Fruit fly (Drosophila melanogaster) whole organism, embryonic: ENCODE results near the gene Drsl5.
A peak's percentile ranks its signal among the peaks of the same experiment; 100 is the strongest.

Source experiments
- Aef1 ChIP-seq: fragments of 200-800 bp; sonication (Bioruptor generic); IDR thresholded peaks from 3 replicates; pipeline ENCODE4 v1.3.6; 2022; ENCODE audit warnings: missing biosample characterization, missing genetic modification characterization
- Antp ChIP-seq: fragments of 200-800 bp; sonication (Bioruptor generic); optimal IDR thresholded peaks from 3 replicates; lab custom pipeline; 2016; ENCODE audit warnings: missing biosample characterization, missing genetic modification characterization
- Asciz ChIP-seq: fragments of 200-800 bp; sonication (Bioruptor generic); optimal IDR thresholded peaks from 2 replicates; lab custom pipeline; 2017; ENCODE audit warnings: missing biosample characterization, mild to moderate bottlenecking, missing genetic modification characterization, missing genetic modification reagents
- Awh ChIP-seq: fragments of 200-800 bp; sonication (Bioruptor generic); IDR thresholded peaks from 2 replicates; pipeline ENCODE4, ENCODE4 v1.3.6; 2022; ENCODE audit warnings: missing biosample characterization, missing genetic modification characterization
- Blimp-1 ChIP-seq: fragments of 200-800 bp; sonication (Bioruptor generic); optimal IDR thresholded peaks from 3 replicates; lab custom pipeline; 2018; ENCODE audit warnings: missing biosample characterization, missing genetic modification characterization, mild to moderate bottlenecking, moderate library complexity, missing genetic modification reagents
- BtbVII ChIP-seq: fragments of 200-800 bp; sonication (Bioruptor generic); optimal IDR thresholded peaks from 3 replicates; lab custom pipeline; 2017; ENCODE audit warnings: missing biosample characterization, mild to moderate bottlenecking, missing genetic modification characterization
- CG10462 ChIP-seq: fragments of 200-800 bp; sonication (Bioruptor generic); optimal IDR thresholded peaks from 2 replicates; lab custom pipeline; 2016; ENCODE audit warnings: missing biosample characterization, missing genetic modification characterization
- CG11560 ChIP-seq: fragments of 200-800 bp; sonication (Bioruptor generic); IDR thresholded peaks from 3 replicates; pipeline ENCODE4 v1.3.6; 2022; ENCODE audit warnings: missing biosample characterization, missing genetic modification characterization
- CG12104 ChIP-seq: fragments of 200-800 bp; sonication (Bioruptor generic); optimal IDR thresholded peaks from 3 replicates; lab custom pipeline; 2016; ENCODE audit warnings: missing biosample characterization, missing genetic modification characterization
- CG12942 ChIP-seq: fragments of 200-800 bp; sonication (Bioruptor generic); optimal IDR thresholded peaks from 3 replicates; lab custom pipeline; 2016; ENCODE audit warnings: missing biosample characterization, missing genetic modification characterization
- CG13624 ChIP-seq: fragments of 200-800 bp; sonication (Bioruptor generic); optimal IDR thresholded peaks from 2 replicates; lab custom pipeline; 2016; ENCODE audit warnings: missing biosample characterization, missing genetic modification characterization
- CG15696 ChIP-seq: fragments of 200-800 bp; sonication (Bioruptor generic); optimal IDR thresholded peaks from 2 replicates; lab custom pipeline; 2019; ENCODE audit warnings: missing biosample characterization, mild to moderate bottlenecking, missing genetic modification characterization, moderate library complexity
- CG16813 ChIP-seq: fragments of 200-800 bp; sonication (Bioruptor generic); IDR thresholded peaks from 3 replicates; pipeline ENCODE4 v1.3.6; 2022; ENCODE audit warnings: missing biosample characterization, missing genetic modification characterization; ENCODE audit not compliant: partially characterized antibody
- CG1832 ChIP-seq: fragments of 200-800 bp; sonication (Bioruptor generic); optimal IDR thresholded peaks from 2 replicates; lab custom pipeline; 2017; ENCODE audit warnings: missing biosample characterization, mild to moderate bottlenecking, missing genetic modification characterization, inconsistent platforms
- CG2116 ChIP-seq: fragments of 200-800 bp; sonication (Bioruptor generic); optimal IDR thresholded peaks from 3 replicates; lab custom pipeline; 2018; ENCODE audit warnings: missing biosample characterization, mild to moderate bottlenecking, missing genetic modification characterization
- CG3065 ChIP-seq: fragments of 200-800 bp; sonication (Bioruptor generic); optimal IDR thresholded peaks from 2 replicates; lab custom pipeline; 2016; ENCODE audit warnings: missing biosample characterization, missing genetic modification characterization
- CG3163 ChIP-seq: fragments of 200-800 bp; sonication (Bioruptor generic); optimal IDR thresholded peaks from 3 replicates; lab custom pipeline; 2016; ENCODE audit warnings: missing biosample characterization, missing genetic modification characterization
- CG3407 ChIP-seq: fragments of 200-800 bp; sonication (Bioruptor generic); optimal IDR thresholded peaks from 2 replicates; lab custom pipeline; 2018; ENCODE audit warnings: missing biosample characterization, mild to moderate bottlenecking, missing genetic modification characterization
- CG3995 ChIP-seq: fragments of 200-800 bp; sonication (Bioruptor generic); optimal IDR thresholded peaks from 3 replicates; lab custom pipeline; 2016; ENCODE audit warnings: missing biosample characterization, missing genetic modification characterization
- CG7928 ChIP-seq: fragments of 200-800 bp; sonication (Bioruptor generic); optimal IDR thresholded peaks from 2 replicates; lab custom pipeline; 2017; ENCODE audit warnings: missing biosample characterization, mild to moderate bottlenecking, missing genetic modification characterization
- CG8359 ChIP-seq: fragments of 200-800 bp; sonication (Bioruptor generic); optimal IDR thresholded peaks from 2 replicates; lab custom pipeline; 2017; ENCODE audit warnings: missing biosample characterization, mild to moderate bottlenecking, missing genetic modification characterization, borderline replicate concordance
- CG9876 ChIP-seq: fragments of 200-800 bp; sonication (Bioruptor generic); optimal IDR thresholded peaks from 2 replicates; lab custom pipeline; 2016; ENCODE audit warnings: missing biosample characterization, missing genetic modification characterization
- CkIIα-i1 ChIP-seq: fragments of 200-800 bp; sonication (Bioruptor generic); IDR thresholded peaks from 2 replicates; pipeline ENCODE4 v1.3.6; 2022; ENCODE audit warnings: missing biosample characterization, missing genetic modification characterization
- Hmr ChIP-seq: fragments of 200-800 bp; sonication (Bioruptor generic); optimal IDR thresholded peaks from 3 replicates; lab custom pipeline; 2017; ENCODE audit warnings: mild to moderate bottlenecking, missing biosample characterization, missing genetic modification reagents, missing genetic modification characterization
- Nf-YB ChIP-seq: fragments of 200-800 bp; sonication (Bioruptor generic); optimal IDR thresholded peaks from 3 replicates; lab custom pipeline; 2019; ENCODE audit warnings: missing biosample characterization, mild to moderate bottlenecking, missing genetic modification characterization, moderate library complexity
- Oli ChIP-seq: fragments of 200-800 bp; sonication (Bioruptor generic); optimal IDR thresholded peaks from 2 replicates; lab custom pipeline; 2018; ENCODE audit warnings: missing biosample characterization, mild to moderate bottlenecking, missing genetic modification characterization, moderate library complexity
- corto ChIP-seq: fragments of 200-800 bp; sonication (Bioruptor generic); optimal IDR thresholded peaks from 2 replicates; lab custom pipeline; 2016; ENCODE audit warnings: missing biosample characterization, mild to moderate bottlenecking, missing genetic modification characterization, moderate library complexity
- crp ChIP-seq, 2 experiments: fragments of 200-800 bp; sonication (Bioruptor generic); optimal IDR thresholded peaks; 2 replicates in 1 of 2; 3 replicates in 1 of 2; lab custom pipeline; 2017; ENCODE audit warnings: missing biosample characterization in 2 of 2, missing genetic modification characterization in 2 of 2, mild to moderate bottlenecking in 1 of 2, moderate library complexity in 1 of 2
- dmrt99B ChIP-seq: fragments of 200-800 bp; sonication (Bioruptor generic); optimal IDR thresholded peaks from 2 replicates; lab custom pipeline; 2018; ENCODE audit warnings: missing biosample characterization, mild to moderate bottlenecking, missing genetic modification characterization, moderate library complexity
- ewg ChIP-seq: fragments of 200-800 bp; sonication (Bioruptor generic); optimal IDR thresholded peaks from 3 replicates; lab custom pipeline; 2017; ENCODE audit warnings: mild to moderate bottlenecking, missing biosample characterization, missing genetic modification reagents, missing genetic modification characterization
- h ChIP-seq: fragments of >200 bp; optimal IDR thresholded peaks from 2 replicates; lab custom pipeline; 2017
- hkb ChIP-seq, 2 experiments: fragments of 200-800 bp in 1 of 2; fragments of >200 bp in 1 of 2; sonication (Bioruptor generic) in 1 of 2; IDR thresholded peaks in 1 of 2; optimal IDR thresholded peaks in 1 of 2; 2 replicates each; pipeline versions ENCODE4 v1.3.6 to Lab custom; 2017 to 2022; ENCODE audit warnings: missing biosample characterization in 1 of 2, missing genetic modification characterization in 1 of 2
- ken ChIP-seq: fragments of 200-800 bp; sonication (Bioruptor generic); IDR thresholded peaks from 3 replicates; pipeline ENCODE4 v1.3.6; 2022; ENCODE audit warnings: missing biosample characterization, missing genetic modification characterization
- lilli ChIP-seq: fragments of 200-800 bp; sonication (Bioruptor generic); optimal IDR thresholded peaks from 3 replicates; lab custom pipeline; 2016; ENCODE audit warnings: missing biosample characterization, missing genetic modification characterization
- mld ChIP-seq: fragments of 200-800 bp; sonication (Bioruptor generic); IDR thresholded peaks from 3 replicates; pipeline ENCODE4 v1.3.6; 2022; ENCODE audit warnings: missing biosample characterization, missing genetic modification characterization; ENCODE audit not compliant: partially characterized antibody
- nerfin-1 ChIP-seq: fragments of 200-800 bp; sonication (Bioruptor generic); optimal IDR thresholded peaks from 3 replicates; lab custom pipeline; 2019; ENCODE audit warnings: missing biosample characterization, mild to moderate bottlenecking, missing genetic modification characterization, moderate library complexity
- nom ChIP-seq: fragments of 200-800 bp; sonication (Bioruptor generic); optimal IDR thresholded peaks from 2 replicates; lab custom pipeline; 2017; ENCODE audit warnings: missing biosample characterization, missing genetic modification characterization, mild to moderate bottlenecking, moderate library complexity, missing genetic modification reagents
- p53 ChIP-seq: fragments of 200-800 bp; sonication (Bioruptor generic); optimal IDR thresholded peaks from 2 replicates; lab custom pipeline; 2016; ENCODE audit warnings: missing biosample characterization, missing genetic modification characterization
- pan ChIP-seq, 4 experiments: fragments of >200 bp in 3 of 4; fragments of 200-800 bp in 1 of 4; sonication (Bioruptor generic) in 1 of 4; optimal IDR thresholded peaks in 3 of 4; IDR thresholded peaks in 1 of 4; 2 replicates each; pipeline versions ENCODE4 v1.3.6 to Lab custom; 2017 to 2022; ENCODE audit warnings: missing biosample characterization in 2 of 4, missing genetic modification characterization in 2 of 4, mixed read lengths in 1 of 4
- pb ChIP-seq: fragments of 200-800 bp; sonication (Bioruptor generic); optimal IDR thresholded peaks from 3 replicates; lab custom pipeline; 2016; ENCODE audit warnings: missing biosample characterization, missing genetic modification characterization
- phol ChIP-seq: fragments of 200-800 bp; sonication (Bioruptor generic); optimal IDR thresholded peaks from 3 replicates; lab custom pipeline; 2018; ENCODE audit warnings: missing biosample characterization, mild to moderate bottlenecking, missing genetic modification characterization, moderate library complexity
- rib ChIP-seq: fragments of 200-800 bp; sonication (Bioruptor generic); IDR thresholded peaks from 2 replicates; pipeline ENCODE4 v1.3.6; 2022; ENCODE audit warnings: missing biosample characterization, missing genetic modification characterization
- row ChIP-seq: fragments of 200-800 bp; sonication (Bioruptor generic); IDR thresholded peaks from 3 replicates; pipeline ENCODE4 v1.3.6; 2022; ENCODE audit warnings: missing biosample characterization, missing genetic modification characterization
- shn ChIP-seq: fragments of 200-800 bp; sonication (Bioruptor generic); optimal IDR thresholded peaks from 3 replicates; lab custom pipeline; 2016; ENCODE audit warnings: missing biosample characterization, missing genetic modification characterization
- slbo ChIP-seq: fragments of 200-800 bp; sonication (Bioruptor generic); IDR thresholded peaks from 2 replicates; pipeline ENCODE4 v1.3.6; 2022; ENCODE audit warnings: missing biosample characterization, missing genetic modification characterization
- ssp ChIP-seq: fragments of 200-800 bp; sonication (Bioruptor generic); IDR thresholded peaks from 2 replicates; pipeline ENCODE4 v1.3.6; 2022; ENCODE audit warnings: missing biosample characterization, missing genetic modification characterization
- stwl ChIP-seq: fragments of 200-800 bp; sonication (Bioruptor generic); optimal IDR thresholded peaks from 3 replicates; lab custom pipeline; 2018; ENCODE audit warnings: missing biosample characterization, mild to moderate bottlenecking, missing genetic modification characterization, moderate library complexity
- zen ChIP-seq: fragments of 200-800 bp; sonication (Bioruptor generic); optimal IDR thresholded peaks from 3 replicates; lab custom pipeline; 2018; ENCODE audit warnings: missing biosample characterization, mild to moderate bottlenecking, missing genetic modification characterization, moderate library complexity

The Drsl5 gene

dm6 chr3L:3301171-3301738 is 15.3 kb upstream of the Drsl5 start (continued):
- TF ChIP-seq CG3407 (GFP tag; lab: Kevin White, UChicago), result peak; percentile 85
- no peak for TF ChIP-seq pan (optimal IDR thresholded peaks at IDR 0.05; lab: Kevin White, UChicago)
- peak in 1 of 2 experiments; percentile 92 for TF ChIP-seq pan (GFP tag; optimal IDR thresholded peaks at IDR 0.05 in 1 of 2, IDR thresholded peaks at IDR 0.05 in 1 of 2)
- peak; percentile 74 for TF ChIP-seq ssp
- peak; percentile 91 for TF ChIP-seq Asciz (GFP tag; lab: Kevin White, UChicago)
- TF ChIP-seq Antp (GFP tag; lab: Kevin White, UChicago), result peak; percentile 82
- TF ChIP-seq CG9876 (GFP tag; lab: Kevin White, UChicago), result peak; percentile 77
- peak; percentile 89 for TF ChIP-seq Awh (GFP tag; lab: Robert Waterston, UW)
- peak; percentile 69 for TF ChIP-seq CG3065
- TF ChIP-seq nom (GFP tag; lab: Kevin White, UChicago), result no peak
- TF ChIP-seq CG10462, result peak; percentile 89
- TF ChIP-seq nerfin-1 (tag; lab: Kevin White, UChicago), result peak; percentile 87
- peak; percentile 91 for TF ChIP-seq CG13624 (GFP tag; lab: Kevin White, UChicago)
- TF ChIP-seq BtbVII, result peak; percentile 89
- peak; percentile 90 for TF ChIP-seq slbo
- TF ChIP-seq h, result no peak
- peak; percentile 23 for TF ChIP-seq CG3995
- peak; percentile 68 for TF ChIP-seq CG2116
- TF ChIP-seq CkIIα-i1 (GFP tag; lab: Robert Waterston, UW), result no peak
- TF ChIP-seq Aef1, result peak; percentile 89
- peak; percentile 79 for TF ChIP-seq Nf-YB
- TF ChIP-seq CG12104 (GFP tag; lab: Kevin White, UChicago), result peak; percentile 91
- peak; percentile 79; the same call in 2 of the 3 replicates for TF ChIP-seq ken (GFP tag; lab: Robert Waterston, UW)
- peak; percentile 66 for TF ChIP-seq CG11560
- no peak for TF ChIP-seq stwl (tag; lab: Kevin White, UChicago)
- TF ChIP-seq CG7928, result peak; percentile 29
- TF ChIP-seq crp (GFP tag; optimal IDR thresholded peaks at IDR 0.05; lab: Kevin White, UChicago), result peak in 1 of 2 experiments; percentile 51
- TF ChIP-seq CG12942 (GFP tag; lab: Kevin White, UChicago), result peak; percentile 84
- peak; percentile 91 for TF ChIP-seq lilli (GFP tag; lab: Kevin White, UChicago)
- peak; percentile 91 for TF ChIP-seq phol (tag; lab: Kevin White, UChicago)
- TF ChIP-seq CG1832 (GFP tag; lab: Kevin White, UChicago), result no peak
- no peak for TF ChIP-seq CG16813 (GFP tag; lab: Robert Waterston, UW)
- TF ChIP-seq corto (GFP tag; lab: Kevin White, UChicago), result peak; percentile 7
- peak; percentile 73 for TF ChIP-seq pb (GFP tag; lab: Kevin White, UChicago)
- peak; percentile 84 for TF ChIP-seq zen (tag; lab: Kevin White, UChicago)
- TF ChIP-seq p53, result peak; percentile 75
- TF ChIP-seq CG3163 (GFP tag; lab: Kevin White, UChicago), result peak; percentile 74
- TF ChIP-seq mld (GFP tag; lab: Robert Waterston, UW), result no peak
- TF ChIP-seq shn (GFP tag; lab: Kevin White, UChicago), result peak; percentile 74
- peak; percentile 94 for TF ChIP-seq Oli (tag; lab: Kevin White, UChicago)
- peak; percentile 76 for TF ChIP-seq CG8359 (GFP tag; lab: Kevin White, UChicago)
- peak; percentile 81 for TF ChIP-seq rib (GFP tag; lab: Robert Waterston, UW)
- peak; percentile 96 for TF ChIP-seq row (GFP tag; lab: Robert Waterston, UW)
- peak; percentile 58 for TF ChIP-seq CG15696 (tag; lab: Kevin White, UChicago)
- peak; percentile 94 for TF ChIP-seq Hmr
- peak; percentile 91 for TF ChIP-seq Blimp-1 (GFP tag; lab: Kevin White, UChicago)
- peak; percentile 95 for TF ChIP-seq dmrt99B (tag; lab: Kevin White, UChicago)
- no peak for TF ChIP-seq hkb (optimal IDR thresholded peaks at IDR 0.05; lab: Kevin White, UChicago)
- TF ChIP-seq hkb (GFP tag; IDR thresholded peaks at IDR 0.05; lab: Robert Waterston, UW), result peak; percentile 96
- TF ChIP-seq ewg (GFP tag; lab: Kevin White, UChicago), result peak; percentile 81
